Fruit fly (Drosophila melanogaster) Kc167 (cell line): ENCODE results near the gene Acp29AB.

Experiments used
- Myc ChIP-seq: fragments of >200 bp; optimal IDR thresholded peaks from 2 replicates; lab custom pipeline; 2017; ENCODE audit warnings: missing external identifiers
- Sin3A ChIP-seq: fragments of >200 bp; optimal IDR thresholded peaks from 2 replicates; lab custom pipeline; 2018; ENCODE audit warnings: missing external identifiers
- h ChIP-seq: fragments of >200 bp; optimal IDR thresholded peaks from 3 replicates; lab custom pipeline; 2018; ENCODE audit warnings: missing external identifiers
- insv ChIP-seq: fragments of >200 bp; optimal IDR thresholded peaks from 3 replicates; lab custom pipeline; 2018; ENCODE audit warnings: missing external identifiers
- psq ChIP-seq: fragments of >200 bp; optimal IDR thresholded peaks from 2 replicates; lab custom pipeline; 2017; ENCODE audit warnings: missing external identifiers
- ttk ChIP-seq: sonication (Bioruptor generic); optimal IDR thresholded peaks from 2 replicates; lab custom pipeline; 2017; ENCODE audit warnings: missing external identifiers

Acp29AB gene

dm6 chr2L:8399863-8400598, 7.0 kb upstream of the Acp29AB start, which contains the start of gene CG31898:
TSS of gene CG31898 (plus strand) at chr2L:8400421.
- TF ChIP-seq insv (lab: Kevin White, UChicago) = no peak
- TF ChIP-seq ttk (lab: Kevin White, UChicago) = no peak
- no peak for TF ChIP-seq h (lab: Kevin White, UChicago)
- no peak for TF ChIP-seq Sin3A (lab: Kevin White, UChicago)
- TF ChIP-seq Myc (lab: Kevin White, UChicago) = no peak
- TF ChIP-seq psq (lab: Kevin White, UChicago) = no peak

DNA sequence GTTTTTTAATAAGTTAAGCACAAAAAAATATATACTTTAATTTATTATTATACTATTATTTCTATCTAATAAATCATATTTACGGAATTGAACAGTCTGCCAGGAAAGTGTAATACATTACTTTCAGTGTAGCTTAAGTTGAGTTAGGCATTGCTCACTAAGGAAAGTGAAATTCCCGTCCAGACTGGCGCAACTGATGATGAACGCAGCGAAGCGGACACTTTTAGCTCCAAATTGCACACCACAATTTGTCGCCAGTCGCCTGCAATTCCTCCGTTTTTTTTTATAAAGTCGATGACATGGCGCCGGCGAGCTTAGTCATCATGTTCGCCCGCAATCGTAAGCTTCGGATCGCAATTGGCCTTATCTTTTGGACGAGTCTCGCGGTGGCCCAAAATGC, 5.7 kb upstream of the Acp29AB start, which contains the start of gene CG13386:
TSS of gene CG13386 (plus strand) at position 301 of the 400 bp plus-strand sequence.
- TF ChIP-seq psq (lab: Kevin White, UChicago) = no peak
- no peak for TF ChIP-seq h (lab: Kevin White, UChicago)
- TF ChIP-seq Sin3A (lab: Kevin White, UChicago) = no peak
- no peak for TF ChIP-seq ttk (lab: Kevin White, UChicago)
- TF ChIP-seq Myc (lab: Kevin White, UChicago) = no peak
- no peak for TF ChIP-seq insv (lab: Kevin White, UChicago)

dm6 chr2L:8395996-8396699, 3.1 kb upstream of the Acp29AB start, which contains the start of the genes Peritrophin-15a and CG13385:
TSS of gene Peritrophin-15a (minus strand) at chr2L:8396096.
TSS of gene CG13385 (plus strand) at chr2L:8396649.
- no peak for TF ChIP-seq ttk (lab: Kevin White, UChicago)
- TF ChIP-seq insv (lab: Kevin White, UChicago) = no peak
- TF ChIP-seq Myc (lab: Kevin White, UChicago) = no peak
- TF ChIP-seq h (lab: Kevin White, UChicago) = no peak
- TF ChIP-seq Sin3A (lab: Kevin White, UChicago) = no peak
- TF ChIP-seq psq (lab: Kevin White, UChicago) = no peak

dm6 chr2L:8394840-8395239, 1.8 kb upstream of the Acp29AB start, which contains the start of gene Peritrophin-15b:
TSS of gene Peritrophin-15b (minus strand) at chr2L:8394940.
- TF ChIP-seq h (lab: Kevin White, UChicago) (no peak), Myc (lab: Kevin White, UChicago) (no peak), ttk (lab: Kevin White, UChicago) (no peak), psq (lab: Kevin White, UChicago) (no peak), Sin3A (lab: Kevin White, UChicago) (no peak), insv (lab: Kevin White, UChicago) (no peak)

DNA sequence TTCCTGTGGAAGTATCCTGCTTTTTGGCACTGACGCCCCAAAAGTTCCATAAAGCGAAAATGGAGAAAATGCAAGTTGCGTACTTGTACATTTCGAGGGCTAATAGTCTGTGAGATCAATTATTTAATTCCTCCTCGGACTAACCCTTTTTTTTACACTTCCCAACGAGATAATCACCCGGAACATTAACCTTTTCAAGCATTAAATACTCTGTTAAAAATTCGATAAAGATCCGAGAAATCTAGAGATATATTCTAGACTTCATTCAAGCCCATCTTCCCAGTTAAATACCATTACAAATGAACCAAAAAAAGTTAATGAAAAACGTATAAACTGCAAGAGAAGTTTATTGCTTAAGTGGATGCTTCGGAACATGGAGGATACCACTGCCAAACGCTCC, 1.2 kb upstream of the Acp29AB start, which contains the start of gene lectin-29Ca:
TSS of gene lectin-29Ca (minus strand) at position 101 of the 400 bp plus-strand sequence.
- TF ChIP-seq ttk (lab: Kevin White, UChicago) (no peak), Sin3A (lab: Kevin White, UChicago) (no peak)

DNA sequence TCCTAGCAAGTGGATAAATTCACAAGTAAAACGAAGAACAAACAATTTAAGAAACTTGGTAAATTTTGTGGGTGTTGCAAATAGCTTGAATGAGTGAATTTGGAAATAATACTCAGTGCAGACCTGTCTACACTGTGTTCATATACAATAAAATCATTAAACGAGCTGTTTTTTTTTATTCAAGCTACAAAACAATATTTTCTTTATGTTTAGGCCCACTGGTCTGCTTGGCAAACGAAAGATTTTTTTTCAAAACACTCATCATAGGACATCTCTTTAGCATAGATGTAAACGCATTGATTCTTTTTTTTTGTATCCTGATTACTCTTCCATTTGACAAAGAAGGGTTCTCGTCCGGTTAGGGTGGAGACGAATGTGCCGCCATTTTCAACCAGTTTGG, 724 bp downstream of the Acp29AB start, which contains the start of gene CG42820:
TSS of gene CG42820 (minus strand) at position 101 of the 400 bp plus-strand sequence.
- TF ChIP-seq psq (lab: Kevin White, UChicago) = no peak
- no peak for TF ChIP-seq Myc (lab: Kevin White, UChicago)
- TF ChIP-seq h (lab: Kevin White, UChicago) = no peak
- no peak for TF ChIP-seq insv (lab: Kevin White, UChicago)
- no peak for TF ChIP-seq ttk (lab: Kevin White, UChicago)
- no peak for TF ChIP-seq Sin3A (lab: Kevin White, UChicago)

- TF ChIP-seq Sin3A (lab: Kevin White, UChicago) (no peak), psq (lab: Kevin White, UChicago) (no peak), insv (lab: Kevin White, UChicago) (no peak), Myc (lab: Kevin White, UChicago) (no peak), ttk (lab: Kevin White, UChicago) (no peak), h (lab: Kevin White, UChicago) (no peak)
Observed at dm6 chr2L:8389231-8389630, 3.8 kb downstream of the Acp29AB start, which contains the start of gene CG42819. TSS of gene CG42819 (minus strand) at chr2L:8389331.

DNA sequence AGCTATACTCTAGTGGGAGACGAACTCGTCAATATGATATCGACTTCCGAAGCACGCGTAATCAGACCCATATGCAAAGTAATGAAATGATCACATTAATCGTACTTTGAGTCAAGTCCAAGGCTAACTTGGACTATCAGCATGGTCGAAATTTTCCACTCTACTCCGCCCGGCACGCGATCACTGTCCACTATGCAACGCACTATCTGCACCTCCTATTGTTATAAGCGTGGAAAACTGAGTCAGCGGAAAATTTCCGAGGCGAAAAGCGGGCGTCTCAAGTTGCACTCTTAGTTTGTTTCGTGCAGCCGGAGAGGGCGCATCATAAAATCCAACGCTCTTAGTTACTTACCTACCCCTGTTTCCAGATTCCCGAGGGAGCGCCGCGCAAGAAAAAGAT, 7.2 kb downstream of the Acp29AB start:
- TF ChIP-seq Myc (lab: Kevin White, UChicago) = no peak
- TF ChIP-seq Sin3A (lab: Kevin White, UChicago) = no peak
- TF ChIP-seq psq (lab: Kevin White, UChicago) = no peak
- no peak for TF ChIP-seq insv (lab: Kevin White, UChicago)
- TF ChIP-seq ttk (lab: Kevin White, UChicago) = no peak
- no peak for TF ChIP-seq h (lab: Kevin White, UChicago)

- TF ChIP-seq ttk (lab: Kevin White, UChicago) = no peak
- TF ChIP-seq Sin3A (lab: Kevin White, UChicago) = no peak
- no peak for TF ChIP-seq insv (lab: Kevin White, UChicago)
- no peak for TF ChIP-seq h (lab: Kevin White, UChicago)
- TF ChIP-seq psq (lab: Kevin White, UChicago) = no peak
- no peak for TF ChIP-seq Myc (lab: Kevin White, UChicago)
Observed at dm6 chr2L:8384985-8385519, 8.0 kb downstream of the Acp29AB start.

DNA sequence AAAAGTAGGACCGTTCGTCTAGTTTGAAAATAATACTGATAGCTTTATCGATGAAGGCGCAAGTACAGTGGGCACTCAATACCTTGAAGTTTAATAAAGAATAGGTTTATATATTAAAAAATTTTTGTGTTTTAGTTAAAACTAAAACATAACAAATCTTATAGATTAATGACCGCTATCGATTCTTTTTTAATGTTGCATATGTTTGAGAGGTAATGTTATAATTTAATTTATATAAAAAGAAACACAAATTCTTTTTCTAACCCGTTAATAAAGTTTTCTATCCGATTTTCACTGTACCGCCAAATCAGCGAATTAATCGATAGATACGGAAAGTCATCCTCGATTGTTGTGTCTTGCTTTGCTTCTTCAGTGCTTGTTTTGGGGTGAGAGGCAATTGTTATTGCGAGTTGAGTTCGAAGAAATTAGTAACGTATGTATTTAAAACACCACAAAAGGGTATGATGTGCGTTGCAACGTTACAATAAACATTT, 8.9 kb downstream of the Acp29AB start, which contains the start of the genes Dad1 and CG13384:
TSS of gene Dad1 (minus strand) at position 30 of the 494 bp plus-strand sequence.
TSS of gene CG13384 (plus strand) at position 348 of the 494 bp plus-strand sequence.
- TF ChIP-seq psq (lab: Kevin White, UChicago) = no peak
- no peak for TF ChIP-seq ttk (lab: Kevin White, UChicago)
- TF ChIP-seq Myc (lab: Kevin White, UChicago) = no peak
- TF ChIP-seq Sin3A (lab: Kevin White, UChicago) = no peak
- no peak for TF ChIP-seq h (lab: Kevin White, UChicago)
- TF ChIP-seq insv (lab: Kevin White, UChicago) = no peak
